Comparison of ENCODE assay signal across 1 fruit fly cellular context in genomic region chr3L:6217212-6217611, dm6.
TF ChIP-seq lines count a peak whose summit lies in the region.

No protein-coding gene starts in this region.

TF ChIP-seq in whole organism, embryonic, 481 proteins besides CTCF, POLR2A, EP300 and RAD21 (continued from another document and continues in another):
- TF ChIP-seq CG15073 (GFP tag; optimal IDR thresholded peaks at IDR 0.05; lab: Kevin White, UChicago) (no peak), h (optimal IDR thresholded peaks at IDR 0.05; lab: Kevin White, UChicago) (no peak), Kr (GFP tag; optimal IDR thresholded peaks at IDR 0.05; lab: Kevin White, UChicago) (no peak), mld (GFP tag; IDR thresholded peaks at IDR 0.05; lab: Robert Waterston, UW; ENCODE audit: partially characterized antibody) (no peak), Nf-YC (tag; optimal IDR thresholded peaks at IDR 0.05; lab: Kevin White, UChicago) (no peak), al (GFP tag; IDR thresholded peaks at IDR 0.05; lab: Robert Waterston, UW) (no peak), CG11085 (GFP tag; IDR thresholded peaks at IDR 0.05; lab: Robert Waterston, UW) (no peak), sens-2 (GFP tag; IDR thresholded peaks at IDR 0.05; lab: Robert Waterston, UW) (peak; percentile 48; the same call in 1 of the 2 replicates), en (GFP tag; optimal IDR thresholded peaks at IDR 0.05; lab: Kevin White, UChicago) (no peak), CG6689 (GFP tag; IDR thresholded peaks at IDR 0.05; lab: Robert Waterston, UW) (peak; percentile 75), Atf-2 (GFP tag; optimal IDR thresholded peaks at IDR 0.05; lab: Kevin White, UChicago) (peak; percentile 67), CG9727 (GFP tag; optimal IDR thresholded peaks at IDR 0.05; lab: Kevin White, UChicago) (peak; percentile 76), Atf6 (GFP tag; IDR thresholded peaks at IDR 0.05; lab: Robert Waterston, UW) (no peak; the same call in 1 of the 2 replicates), Neu2 (GFP tag; optimal IDR thresholded peaks at IDR 0.05; lab: Kevin White, UChicago; ENCODE audit: borderline replicate concordance) (no peak), chinmo (GFP tag; IDR thresholded peaks at IDR 0.05; lab: Robert Waterston, UW; ENCODE audit: partially characterized antibody) (no peak), CG13123 (GFP tag; optimal IDR thresholded peaks at IDR 0.05; lab: Kevin White, UChicago) (peak; percentile 55), sens (GFP tag; lab: Kevin White, UChicago) (peak; percentile 94), CHES-1-like (GFP tag; optimal IDR thresholded peaks at IDR 0.05; lab: Kevin White, UChicago) (no peak), pho (GFP tag; optimal IDR thresholded peaks at IDR 0.05; lab: Kevin White, UChicago) (no peak), Ada2b (GFP tag; IDR thresholded peaks at IDR 0.05; lab: Robert Waterston, UW) (peak; percentile 39; the same call in 1 of the 2 replicates), pan (optimal IDR thresholded peaks at IDR 0.05; lab: Kevin White, UChicago) (no peak), pan (GFP tag; optimal IDR thresholded peaks at IDR 0.05 in 1 of 2, IDR thresholded peaks at IDR 0.05 in 1 of 2) (peak in 1 of 2 experiments; percentile 76), Max (GFP tag; optimal IDR thresholded peaks at IDR 0.05; lab: Kevin White, UChicago) (no peak), Trl (optimal IDR thresholded peaks at IDR 0.05; lab: Kevin White, UChicago) (no peak), Trl (GFP tag; optimal IDR thresholded peaks at IDR 0.05; lab: Kevin White, UChicago) (peak; percentile 50), Oaz (GFP tag; IDR thresholded peaks at IDR 0.05; lab: Robert Waterston, UW) (no peak), cwo (GFP tag; optimal IDR thresholded peaks at IDR 0.05; lab: Kevin White, UChicago) (no peak), Gsc (GFP tag; IDR thresholded peaks at IDR 0.05; lab: Robert Waterston, UW) (no peak), Sox100B (GFP tag; optimal IDR thresholded peaks at IDR 0.05; lab: Kevin White, UChicago) (peak; percentile 67), unpg (GFP tag; optimal IDR thresholded peaks at IDR 0.05; lab: Kevin White, UChicago) (peak; percentile 88), MBD-R2 (GFP tag; IDR thresholded peaks at IDR 0.05; lab: Robert Waterston, UW) (no peak), CG33557 (GFP tag; optimal IDR thresholded peaks at IDR 0.05; lab: Kevin White, UChicago) (peak; percentile 57), CG9932 (GFP tag; IDR thresholded peaks at IDR 0.05; lab: Robert Waterston, UW) (0 out of 2 replicates have a peak, but pooled peaks have one; percentile 4), nerfin-2 (GFP tag; IDR thresholded peaks at IDR 0.05; lab: Robert Waterston, UW; ENCODE audit: partially characterized antibody) (no peak), CG18476 (GFP tag; optimal IDR thresholded peaks at IDR 0.05; lab: Kevin White, UChicago) (peak; percentile 13), mam (GFP tag; optimal IDR thresholded peaks at IDR 0.05; lab: Kevin White, UChicago) (no peak), ewg (GFP tag; optimal IDR thresholded peaks at IDR 0.05; lab: Kevin White, UChicago) (peak; percentile 50), CG11093 (GFP tag; IDR thresholded peaks at IDR 0.05; lab: Robert Waterston, UW) (peak; percentile 48; the same call in 1 of the 3 replicates), ro (GFP tag; IDR thresholded peaks at IDR 0.05; lab: Robert Waterston, UW) (no peak), sima (GFP tag; optimal IDR thresholded peaks at IDR 0.05; lab: Kevin White, UChicago) (no peak), usp (GFP tag; optimal IDR thresholded peaks at IDR 0.05; lab: Kevin White, UChicago) (no peak), Dip3 (GFP tag; optimal IDR thresholded peaks at IDR 0.05; lab: Kevin White, UChicago) (no peak), CG4424 (GFP tag; optimal IDR thresholded peaks at IDR 0.05; lab: Kevin White, UChicago) (peak; percentile 78), cg (GFP tag; optimal IDR thresholded peaks at IDR 0.05; lab: Kevin White, UChicago) (no peak), vnd (GFP tag; IDR thresholded peaks at IDR 0.05; lab: Robert Waterston, UW; ENCODE audit: partially characterized antibody) (no peak), row (GFP tag; IDR thresholded peaks at IDR 0.05; lab: Robert Waterston, UW) (peak; percentile 75), sd (tag; optimal IDR thresholded peaks at IDR 0.05; lab: Kevin White, UChicago) (no peak), MESR4 (GFP tag; optimal IDR thresholded peaks at IDR 0.05; lab: Kevin White, UChicago) (no peak), Gug (GFP tag; IDR thresholded peaks at IDR 0.05; lab: Robert Waterston, UW) (no peak), Hr39 (optimal IDR thresholded peaks at IDR 0.05; lab: Kevin White, UChicago) (no peak), nerfin-1 (tag; optimal IDR thresholded peaks at IDR 0.05; lab: Kevin White, UChicago) (peak; percentile 39), kah (GFP tag; optimal IDR thresholded peaks at IDR 0.05; lab: Kevin White, UChicago) (peak; percentile 16), da (GFP tag; optimal IDR thresholded peaks at IDR 0.05; lab: Kevin White, UChicago) (no peak), fru (optimal IDR thresholded peaks at IDR 0.05; lab: Kevin White, UChicago) (no peak), Rx (GFP tag; IDR thresholded peaks at IDR 0.05; lab: Robert Waterston, UW) (no peak), CG16863 (GFP tag; optimal IDR thresholded peaks at IDR 0.05; lab: Kevin White, UChicago) (peak; percentile 53), org-1 (GFP tag; optimal IDR thresholded peaks at IDR 0.05; lab: Kevin White, UChicago) (peak; percentile 39), Hr78 (GFP tag; optimal IDR thresholded peaks at IDR 0.05; lab: Kevin White, UChicago) (no peak), gem (tag; optimal IDR thresholded peaks at IDR 0.05; lab: Kevin White, UChicago) (peak; percentile 90), CG30020 (tag; optimal IDR thresholded peaks at IDR 0.05; lab: Kevin White, UChicago) (peak; percentile 5), Dref (GFP tag; IDR thresholded peaks at IDR 0.05; lab: Robert Waterston, UW) (no peak), CG1233 (GFP tag; optimal IDR thresholded peaks at IDR 0.05; lab: Kevin White, UChicago) (peak; percentile 61), p53 (GFP tag; optimal IDR thresholded peaks at IDR 0.05; lab: Kevin White, UChicago) (no peak), CG11696 (GFP tag; IDR thresholded peaks at IDR 0.05; lab: Robert Waterston, UW) (no peak), stc (GFP tag; IDR thresholded peaks at IDR 0.05; lab: Robert Waterston, UW) (peak; percentile 74; the same call in 1 of the 2 replicates), fd96Cb (tag; optimal IDR thresholded peaks at IDR 0.05; lab: Kevin White, UChicago) (peak; percentile 80), CG34224 (GFP tag; IDR thresholded peaks at IDR 0.05; lab: Robert Waterston, UW; ENCODE audit: partially characterized antibody) (no peak), oc (tag; optimal IDR thresholded peaks at IDR 0.05; lab: Kevin White, UChicago) (peak; percentile 81), pfk (GFP tag; optimal IDR thresholded peaks at IDR 0.05; lab: Kevin White, UChicago) (no peak), BtbVII (GFP tag; optimal IDR thresholded peaks at IDR 0.05; lab: Kevin White, UChicago) (no peak), CG1832 (GFP tag; optimal IDR thresholded peaks at IDR 0.05; lab: Kevin White, UChicago) (no peak), PHDP (tag; optimal IDR thresholded peaks at IDR 0.05; lab: Kevin White, UChicago) (peak; percentile 69), CG15601 (tag; optimal IDR thresholded peaks at IDR 0.05; lab: Kevin White, UChicago) (peak; percentile 84), hkb (optimal IDR thresholded peaks at IDR 0.05; lab: Kevin White, UChicago) (no peak), hkb (GFP tag; IDR thresholded peaks at IDR 0.05; lab: Robert Waterston, UW) (peak; percentile 53; the same call in 1 of the 2 replicates), Camta (GFP tag; optimal IDR thresholded peaks at IDR 0.05; lab: Kevin White, UChicago) (peak; percentile 44), CG6683 (GFP tag; optimal IDR thresholded peaks at IDR 0.05; lab: Kevin White, UChicago) (peak; percentile 6), insv (GFP tag; optimal IDR thresholded peaks at IDR 0.05; lab: Kevin White, UChicago) (no peak), wor (GFP tag; IDR thresholded peaks at IDR 0.05; lab: Robert Waterston, UW) (0 out of 2 replicates have a peak, but pooled peaks have one; percentile 32), ems (GFP tag; optimal IDR thresholded peaks at IDR 0.05; lab: Kevin White, UChicago) (no peak), hth (optimal IDR thresholded peaks at IDR 0.05; lab: Kevin White, UChicago) (no peak), fd102C (GFP tag; optimal IDR thresholded peaks at IDR 0.05; lab: Kevin White, UChicago) (no peak), BEAF-32 (GFP tag; optimal IDR thresholded peaks at IDR 0.05; lab: Kevin White, UChicago) (no peak), Hr3 (GFP tag; optimal IDR thresholded peaks at IDR 0.05; lab: Kevin White, UChicago) (peak; percentile 56), crol (GFP tag; IDR thresholded peaks at IDR 0.05; lab: Robert Waterston, UW) (no peak), ranshi (GFP tag; IDR thresholded peaks at IDR 0.05; lab: Robert Waterston, UW) (peak; percentile 50; the same call in 1 of the 2 replicates), Spps (tag; optimal IDR thresholded peaks at IDR 0.05; lab: Kevin White, UChicago) (peak; percentile 87), Sry-β (GFP tag; optimal IDR thresholded peaks at IDR 0.05; lab: Kevin White, UChicago) (no peak), vvl (GFP tag; IDR thresholded peaks at IDR 0.05; lab: Robert Waterston, UW) (peak; percentile 93), CG11247 (GFP tag; IDR thresholded peaks at IDR 0.05; lab: Robert Waterston, UW) (no peak; the same call in 1 of the 2 replicates), run (tag; optimal IDR thresholded peaks at IDR 0.05; lab: Kevin White, UChicago) (peak; percentile 24), ftz-f1 (GFP tag; optimal IDR thresholded peaks at IDR 0.05; lab: Kevin White, UChicago) (no peak), CG8478 (optimal IDR thresholded peaks at IDR 0.05; lab: Kevin White, UChicago) (no peak), CG7839 (tag; optimal IDR thresholded peaks at IDR 0.05; lab: Kevin White, UChicago) (peak; percentile 81), kay (GFP tag; optimal IDR thresholded peaks at IDR 0.05; lab: Kevin White, UChicago) (no peak), zf30C (GFP tag; optimal IDR thresholded peaks at IDR 0.05; lab: Kevin White, UChicago) (peak; percentile 52), vfl (GFP tag; optimal IDR thresholded peaks at IDR 0.05; lab: Kevin White, UChicago) (no peak), CG2199 (GFP tag; IDR thresholded peaks at IDR 0.05; lab: Robert Waterston, UW) (no peak), HHEX (GFP tag; optimal IDR thresholded peaks at IDR 0.05; lab: Kevin White, UChicago) (no peak), ase (GFP tag; IDR thresholded peaks at IDR 0.05; lab: Robert Waterston, UW) (0 out of 3 replicates have a peak, but pooled peaks have one; percentile 29), Scr (GFP tag; IDR thresholded peaks at IDR 0.05; lab: Robert Waterston, UW; ENCODE audit: partially characterized antibody) (no peak), btn (GFP tag; optimal IDR thresholded peaks at IDR 0.05; lab: Kevin White, UChicago) (peak; percentile 2), trem (tag; optimal IDR thresholded peaks at IDR 0.05; lab: Kevin White, UChicago) (peak; percentile 86), CG4820 (GFP tag; optimal IDR thresholded peaks at IDR 0.05; lab: Kevin White, UChicago) (peak; percentile 72), CG17802 (tag; optimal IDR thresholded peaks at IDR 0.05; lab: Kevin White, UChicago) (peak; percentile 16), ken (GFP tag; IDR thresholded peaks at IDR 0.05; lab: Robert Waterston, UW) (peak; percentile 70; the same call in 1 of the 3 replicates), HLH54F (GFP tag; optimal IDR thresholded peaks at IDR 0.05; lab: Kevin White, UChicago) (no peak), CG3163 (GFP tag; optimal IDR thresholded peaks at IDR 0.05; lab: Kevin White, UChicago) (no peak), CG2712 (tag; optimal IDR thresholded peaks at IDR 0.05; lab: Kevin White, UChicago) (peak; percentile 92), maf-S (GFP tag; optimal IDR thresholded peaks at IDR 0.05; lab: Kevin White, UChicago) (no peak), Bgb (GFP tag; IDR thresholded peaks at IDR 0.05; lab: Robert Waterston, UW; ENCODE audit: partially characterized antibody) (no peak), az2 (GFP tag; optimal IDR thresholded peaks at IDR 0.05; lab: Kevin White, UChicago) (peak; percentile 76), twi (tag; optimal IDR thresholded peaks at IDR 0.05; lab: Kevin White, UChicago) (peak; percentile 97), CG14667 (GFP tag; IDR thresholded peaks at IDR 0.05; lab: Robert Waterston, UW) (peak; percentile 54; the same call in 1 of the 2 replicates), CG2889 (GFP tag; IDR thresholded peaks at IDR 0.05; lab: Robert Waterston, UW) (no peak), CG12391 (tag; optimal IDR thresholded peaks at IDR 0.05; lab: Kevin White, UChicago) (peak; percentile 89), Atf3 (GFP tag; optimal IDR thresholded peaks at IDR 0.05; lab: Kevin White, UChicago) (peak; percentile 16), Med (GFP tag; lab: Kevin White, UChicago) (peak; percentile 69), CG4360 (GFP tag; IDR thresholded peaks at IDR 0.05; lab: Robert Waterston, UW) (peak; percentile 33), CG16779 (GFP tag; IDR thresholded peaks at IDR 0.05; lab: Robert Waterston, UW) (no peak), Dll (GFP tag; IDR thresholded peaks at IDR 0.05; lab: Robert Waterston, UW; ENCODE audit: partially characterized antibody) (no peak), CG17385 (GFP tag; optimal IDR thresholded peaks at IDR 0.05; lab: Kevin White, UChicago) (peak; percentile 65), Ptx1 (GFP tag; IDR thresholded peaks at IDR 0.05; lab: Robert Waterston, UW) (peak; percentile 78), rib (GFP tag; IDR thresholded peaks at IDR 0.05; lab: Robert Waterston, UW) (no peak), CG12071 (GFP tag; optimal IDR thresholded peaks at IDR 0.05; lab: Kevin White, UChicago) (peak; percentile 5), CG9609 (GFP tag; optimal IDR thresholded peaks at IDR 0.05; lab: Kevin White, UChicago) (no peak), pita (GFP tag; optimal IDR thresholded peaks at IDR 0.05; lab: Kevin White, UChicago) (no peak), sisA (GFP tag; IDR thresholded peaks at IDR 0.05; lab: Robert Waterston, UW) (peak; percentile 53; the same call in 1 of the 2 replicates), CG1792 (GFP tag; optimal IDR thresholded peaks at IDR 0.05; lab: Kevin White, UChicago) (no peak), zfh1 (GFP tag; IDR thresholded peaks at IDR 0.05; lab: Robert Waterston, UW) (peak; percentile 69; the same call in 2 of the 3 replicates), CG4730 (GFP tag; IDR thresholded peaks at IDR 0.05; lab: Robert Waterston, UW) (peak; percentile 63), pb (GFP tag; optimal IDR thresholded peaks at IDR 0.05; lab: Kevin White, UChicago) (no peak), CG7357 (GFP tag; IDR thresholded peaks at IDR 0.05; lab: Robert Waterston, UW) (peak; percentile 36; the same call in 1 of the 3 replicates)
